Worm (Caenorhabditis elegans) whole organism, young adult: Measurements from ENCODE around the gene C38H2.2.

Experiments used
- B0019.2 ChIP-seq: fragments of 200-800 bp; sonication (Bioruptor generic); conservative IDR thresholded peaks from 2 replicates; pipeline ENCODE4 v1.3.6; 2022; ENCODE audit warnings: missing genetic modification reagents, missing genetic modification characterization, missing compliant biosample characterization
- F10E7.11 ChIP-seq: sonication (generic microtip); optimal IDR thresholded peaks from 2 replicates; lab custom pipeline; 2017; ENCODE audit warnings: mild to moderate bottlenecking, missing genetic modification characterization, moderate library complexity, missing compliant biosample characterization
- F23B12.7 ChIP-seq: sonication (generic microtip); optimal IDR thresholded peaks from 2 replicates; lab custom pipeline; 2017; ENCODE audit warnings: missing genetic modification characterization, mild to moderate bottlenecking, missing compliant biosample characterization, antibody characterized with exemption, moderate library complexity; ENCODE audit not compliant: insufficient read depth
- F57C9.4 ChIP-seq: sonication (generic microtip); optimal IDR thresholded peaks from 2 replicates; lab custom pipeline; 2017; ENCODE audit warnings: mild to moderate bottlenecking, missing genetic modification characterization, missing compliant biosample characterization
- K11D2.4 ChIP-seq: fragments of 200-800 bp; sonication (Bioruptor generic); IDR thresholded peaks from 2 replicates; pipeline ENCODE4 v1.3.6; 2022; ENCODE audit warnings: missing genetic modification reagents, missing genetic modification characterization, missing compliant biosample characterization
- T07F8.4 ChIP-seq: sonication (generic microtip); optimal IDR thresholded peaks from 2 replicates; lab custom pipeline; 2016; ENCODE audit warnings: mild to moderate bottlenecking, missing genetic modification characterization, moderate library complexity, missing compliant biosample characterization
- Y67H2A.10 ChIP-seq: fragments of 200-800 bp; sonication (Bioruptor generic); conservative IDR thresholded peaks from 2 replicates; pipeline ENCODE4 v1.3.6; 2022; ENCODE audit warnings: missing genetic modification reagents, missing genetic modification characterization, missing compliant biosample characterization
- ZK185.1 ChIP-seq: sonication (generic microtip); optimal IDR thresholded peaks from 2 replicates; lab custom pipeline; 2016; ENCODE audit warnings: mild to moderate bottlenecking, missing genetic modification characterization, missing compliant biosample characterization; ENCODE audit not compliant: poor library complexity, severe bottlenecking
- attf-6 ChIP-seq: fragments of 200-800 bp; sonication (Bioruptor generic); IDR thresholded peaks from 2 replicates; pipeline ENCODE4 v1.3.6; 2022; ENCODE audit warnings: missing genetic modification reagents, missing genetic modification characterization, missing compliant biosample characterization
- cebp-1 ChIP-seq, 2 experiments: fragments of 200-800 bp in 1 of 2; sonication (Bioruptor generic) in 1 of 2; sonication (generic microtip) in 1 of 2; IDR thresholded peaks in 1 of 2; optimal IDR thresholded peaks in 1 of 2; 2 replicates each; pipeline versions ENCODE4 v1.3.6 to Lab custom; 2017 to 2022; ENCODE audit warnings: missing compliant biosample characterization in 2 of 2, missing genetic modification characterization in 2 of 2, mild to moderate bottlenecking in 1 of 2, missing genetic modification reagents in 1 of 2, moderate library complexity in 1 of 2
- cebp-2 ChIP-seq: fragments of 200-800 bp; sonication (Bioruptor generic); IDR thresholded peaks from 2 replicates; pipeline ENCODE4 v1.3.6; 2022; ENCODE audit warnings: missing genetic modification characterization, missing compliant biosample characterization
- ceh-100 ChIP-seq: fragments of 200-800 bp; sonication (Bioruptor generic); IDR thresholded peaks from 2 replicates; pipeline ENCODE4 v1.3.6; 2022; ENCODE audit warnings: missing genetic modification reagents, missing genetic modification characterization, missing compliant biosample characterization
- ceh-40 ChIP-seq: fragments of 200-800 bp; sonication (Bioruptor generic); IDR thresholded peaks from 2 replicates; pipeline ENCODE4 v1.3.6; 2022; ENCODE audit warnings: missing genetic modification characterization, missing compliant biosample characterization
- die-1 ChIP-seq: sonication (generic microtip); optimal IDR thresholded peaks from 2 replicates; lab custom pipeline; 2016; ENCODE audit warnings: missing genotype, mild to moderate bottlenecking, missing genetic modification characterization, missing compliant biosample characterization
- efl-1 ChIP-seq: fragments of 150-350 bp; optimal IDR thresholded peaks from 2 replicates; lab custom pipeline; 2014; ENCODE audit warnings: missing biosample characterization, missing genetic modification reagents, missing genetic modification characterization
- egl-18 ChIP-seq: fragments of 200-800 bp; sonication (Bioruptor generic); IDR thresholded peaks from 2 replicates; pipeline ENCODE4 v1.3.6; 2022; ENCODE audit warnings: missing genetic modification reagents, missing genetic modification characterization, missing compliant biosample characterization
- egrh-3 ChIP-seq: fragments of 200-800 bp; sonication (Bioruptor generic); IDR thresholded peaks from 2 replicates; pipeline ENCODE4 v1.3.6; 2022; ENCODE audit warnings: missing genetic modification reagents, missing genetic modification characterization, missing compliant biosample characterization
- him-1 ChIP-seq: sonication (generic microtip); optimal IDR thresholded peaks from 2 replicates; lab custom pipeline; 2016; ENCODE audit warnings: missing genotype, missing genetic modification reagents, missing genetic modification characterization, missing compliant biosample characterization
- hlh-26 ChIP-seq: fragments of 200-800 bp; sonication (Bioruptor generic); conservative IDR thresholded peaks from 2 replicates; pipeline ENCODE4 v1.3.6; 2022; ENCODE audit warnings: missing genetic modification reagents, missing genetic modification characterization, missing compliant biosample characterization
- hsf-1 ChIP-seq: fragments of 200-800 bp; sonication (Bioruptor generic); IDR thresholded peaks from 2 replicates; pipeline ENCODE4 v1.3.6; 2022; ENCODE audit warnings: missing genetic modification reagents, missing genetic modification characterization, missing compliant biosample characterization
- lag-1 ChIP-seq: fragments of 200-800 bp; sonication (Bioruptor generic); IDR thresholded peaks from 2 replicates; pipeline ENCODE4 v1.3.6; 2022; ENCODE audit warnings: missing genetic modification reagents, missing genetic modification characterization, missing compliant biosample characterization
- let-526 ChIP-seq: fragments of 200-800 bp; sonication (Bioruptor generic); IDR thresholded peaks from 2 replicates; pipeline ENCODE4 v1.3.6; 2022; ENCODE audit warnings: missing genetic modification reagents, missing genetic modification characterization, missing compliant biosample characterization
- lir-1 ChIP-seq: fragments of 200-800 bp; sonication (Bioruptor generic); conservative IDR thresholded peaks from 2 replicates; pipeline ENCODE4 v1.3.6; 2022; ENCODE audit warnings: missing genetic modification reagents, missing genetic modification characterization, missing compliant biosample characterization
- lsy-27 ChIP-seq: sonication (generic microtip); optimal IDR thresholded peaks from 2 replicates; lab custom pipeline; 2017; ENCODE audit warnings: missing genetic modification characterization, mild to moderate bottlenecking, missing compliant biosample characterization, antibody characterized with exemption, missing genotype, borderline replicate concordance; ENCODE audit not compliant: insufficient read depth
- madf-10 ChIP-seq: sonication (generic microtip); optimal IDR thresholded peaks from 2 replicates; lab custom pipeline; 2016; ENCODE audit warnings: mild to moderate bottlenecking, missing genetic modification characterization, missing compliant biosample characterization
- mes-4 ChIP-seq: sonication (generic microtip); optimal IDR thresholded peaks from 2 replicates; lab custom pipeline; 2016; ENCODE audit warnings: missing genotype, missing genetic modification characterization, missing compliant biosample characterization
- nfyb-1 ChIP-seq: fragments of 200-800 bp; sonication (Bioruptor generic); IDR thresholded peaks from 2 replicates; pipeline ENCODE4 v1.3.6; 2022; ENCODE audit warnings: missing genetic modification reagents, missing genetic modification characterization, missing compliant biosample characterization
- nhr-120 ChIP-seq: fragments of 200-800 bp; sonication (Bioruptor generic); IDR thresholded peaks from 2 replicates; pipeline ENCODE4 v1.3.6; 2022; ENCODE audit warnings: missing genetic modification characterization, missing compliant biosample characterization
- nhr-80 ChIP-seq: sonication (generic microtip); optimal IDR thresholded peaks from 2 replicates; lab custom pipeline; 2016; ENCODE audit warnings: missing genetic modification characterization, missing compliant biosample characterization
- nhr-90 ChIP-seq: sonication (generic microtip); optimal IDR thresholded peaks from 2 replicates; lab custom pipeline; 2016; ENCODE audit warnings: missing genotype, mild to moderate bottlenecking, missing genetic modification characterization, missing compliant biosample characterization
- pbrm-1 ChIP-seq: fragments of 200-800 bp; sonication (Bioruptor generic); IDR thresholded peaks from 2 replicates; pipeline ENCODE4 v1.3.6; 2022; ENCODE audit warnings: missing genetic modification reagents, missing genetic modification characterization, missing compliant biosample characterization
- sdz-38 ChIP-seq: sonication (generic microtip); optimal IDR thresholded peaks from 2 replicates; lab custom pipeline; 2016; ENCODE audit warnings: missing genotype, missing genetic modification characterization, missing compliant biosample characterization
- snpc-1.3 ChIP-seq: sonication (generic microtip); optimal IDR thresholded peaks from 2 replicates; lab custom pipeline; 2017; ENCODE audit warnings: missing genetic modification characterization, mild to moderate bottlenecking, missing compliant biosample characterization, antibody characterized with exemption, moderate library complexity, missing genotype, missing genetic modification reagents; ENCODE audit not compliant: insufficient read depth
- somi-1 ChIP-seq: fragments of 200-800 bp; sonication (Bioruptor generic); optimal IDR thresholded peaks from 2 replicates; lab custom pipeline; 2018; ENCODE audit warnings: mild to moderate bottlenecking, missing genetic modification characterization, missing compliant biosample characterization
- unc-62 ChIP-seq: fragments of 150-350 bp; optimal IDR thresholded peaks from 2 replicates; lab custom pipeline; 2014; ENCODE audit warnings: missing biosample characterization, missing genetic modification reagents, missing genetic modification characterization
- zim-3 ChIP-seq: sonication (generic microtip); optimal IDR thresholded peaks from 2 replicates; lab custom pipeline; 2017; ENCODE audit warnings: mild to moderate bottlenecking, missing genetic modification characterization, moderate library complexity, missing compliant biosample characterization
- ztf-22 ChIP-seq: fragments of 200-800 bp; sonication (Bioruptor generic); optimal IDR thresholded peaks from 2 replicates; lab custom pipeline; 2018; ENCODE audit warnings: mild to moderate bottlenecking, missing genetic modification characterization, moderate library complexity, missing compliant biosample characterization
- ztf-28 ChIP-seq: fragments of 200-800 bp; sonication (Bioruptor generic); IDR thresholded peaks from 2 replicates; pipeline ENCODE4 v1.3.6; 2022; ENCODE audit warnings: missing genetic modification reagents, missing genetic modification characterization, missing compliant biosample characterization
- ztf-6 ChIP-seq: fragments of 200-800 bp; sonication (Bioruptor generic); IDR thresholded peaks from 2 replicates; pipeline ENCODE4 v1.3.6; 2022; ENCODE audit warnings: missing genetic modification reagents, missing genetic modification characterization, missing compliant biosample characterization

The C38H2.2 gene

ce11 chrIII:10391628-10392027 is 10.1 kb downstream of the C38H2.2 start, which contains the start of gene M03C11.9:
TSS of gene M03C11.9 (minus strand) at chrIII:10391728.
- no peak for TF ChIP-seq die-1 (tag; lab: Kevin White, UChicago)
- TF ChIP-seq unc-62 (GFP tag; lab: Kevin White, UChicago), result no peak
- no peak for TF ChIP-seq T07F8.4
- TF ChIP-seq lir-1, result no peak
- no peak for TF ChIP-seq F10E7.11 (tag; lab: Kevin White, UChicago)
- no peak for TF ChIP-seq mes-4
- TF ChIP-seq B0019.2 (GFP tag; lab: Robert Waterston, UW), result no peak
- TF ChIP-seq cebp-2 (GFP tag; lab: Robert Waterston, UW), result no peak
- no peak for TF ChIP-seq nhr-120 (GFP tag; lab: Robert Waterston, UW)
- no peak for TF ChIP-seq lag-1 (GFP tag; lab: Robert Waterston, UW)
- TF ChIP-seq ztf-22 (GFP tag; lab: Kevin White, UChicago), result no peak
- no peak for TF ChIP-seq egl-18 (GFP tag; lab: Robert Waterston, UW)
- no peak for TF ChIP-seq ceh-40 (GFP tag; lab: Robert Waterston, UW)
- no peak for TF ChIP-seq Y67H2A.10 (GFP tag; lab: Robert Waterston, UW)
- no peak for TF ChIP-seq egrh-3 (GFP tag; lab: Robert Waterston, UW)
- no peak for TF ChIP-seq F57C9.4 (tag; lab: Kevin White, UChicago)

ce11 chrIII:10395990-10396389 is 14.4 kb downstream of the C38H2.2 start, which contains the start of gene M03C11.1:
TSS of gene M03C11.1 (minus strand) at chrIII:10396090.
- TF ChIP-seq let-526 (no peak), hsf-1 (GFP tag; lab: Robert Waterston, UW) (no peak), Y67H2A.10 (GFP tag; lab: Robert Waterston, UW) (no peak), nhr-80 (tag; lab: Kevin White, UChicago) (no peak), B0019.2 (GFP tag; lab: Robert Waterston, UW) (no peak), nfyb-1 (GFP tag; lab: Robert Waterston, UW) (no peak), ZK185.1 (tag; lab: Kevin White, UChicago) (no peak), K11D2.4 (GFP tag; lab: Robert Waterston, UW) (no peak), hlh-26 (GFP tag; lab: Robert Waterston, UW) (no peak), pbrm-1 (no peak), ceh-100 (GFP tag; lab: Robert Waterston, UW) (no peak), ztf-6 (GFP tag; lab: Robert Waterston, UW) (no peak), cebp-2 (GFP tag; lab: Robert Waterston, UW) (no peak), F23B12.7 (tag; lab: Kevin White, UChicago) (no peak), ztf-28 (no peak), nhr-90 (tag; lab: Kevin White, UChicago) (no peak), cebp-1 (GFP tag; IDR thresholded peaks at IDR 0.05; lab: Robert Waterston, UW) (no peak), cebp-1 (tag; optimal IDR thresholded peaks at IDR 0.05; lab: Kevin White, UChicago) (no peak)

- no peak for TF ChIP-seq snpc-1.3 (tag; lab: Kevin White, UChicago)
- no peak for TF ChIP-seq nhr-80 (tag; lab: Kevin White, UChicago)
- TF ChIP-seq madf-10 (tag; lab: Kevin White, UChicago), result no peak
- no peak for TF ChIP-seq hsf-1 (GFP tag; lab: Robert Waterston, UW)
- no peak for TF ChIP-seq somi-1
- TF ChIP-seq sdz-38, result no peak
- no peak for TF ChIP-seq lsy-27 (tag; lab: Kevin White, UChicago)
- no peak for TF ChIP-seq attf-6
- no peak for TF ChIP-seq efl-1 (GFP tag; lab: Kevin White, UChicago)
- no peak for TF ChIP-seq F10E7.11 (tag; lab: Kevin White, UChicago)
- TF ChIP-seq him-1 (tag; lab: Kevin White, UChicago), result no peak
- TF ChIP-seq zim-3, result no peak
Observed at ce11 chrIII:10396891-10397502, 15.4 kb downstream of the C38H2.2 start.
